Fruit fly (Drosophila melanogaster) whole organism, adult: ENCODE results near the gene CG9547.

Experiments used
- CG14711 ChIP-seq: fragments of 200-800 bp; sonication (Bioruptor generic); optimal IDR thresholded peaks from 2 replicates; lab custom pipeline; 2018; ENCODE audit warnings: missing biosample characterization, mild to moderate bottlenecking, missing genetic modification characterization, moderate library complexity
- CG1620 ChIP-seq: fragments of 200-800 bp; sonication (Bioruptor generic); optimal IDR thresholded peaks from 2 replicates; lab custom pipeline; 2016; ENCODE audit warnings: missing biosample characterization, missing genetic modification characterization
- CG33017 ChIP-seq: fragments of 200-800 bp; sonication (Bioruptor generic); optimal IDR thresholded peaks from 2 replicates; lab custom pipeline; 2018; ENCODE audit warnings: missing biosample characterization, mild to moderate bottlenecking, missing genetic modification characterization, moderate library complexity
- CG5204 ChIP-seq: fragments of 200-800 bp; sonication (Bioruptor generic); optimal IDR thresholded peaks from 2 replicates; lab custom pipeline; 2016; ENCODE audit warnings: missing biosample characterization, missing genetic modification characterization
- CG7045 ChIP-seq: fragments of 200-800 bp; sonication (Bioruptor generic); optimal IDR thresholded peaks from 2 replicates; lab custom pipeline; 2017; ENCODE audit warnings: missing biosample characterization, mild to moderate bottlenecking, missing genetic modification characterization
- Crg-1 ChIP-seq: fragments of 200-800 bp; sonication (Bioruptor generic); optimal IDR thresholded peaks from 2 replicates; lab custom pipeline; 2016; ENCODE audit warnings: missing biosample characterization, missing genetic modification characterization
- Mnt ChIP-seq: fragments of 200-800 bp; sonication (Bioruptor generic); optimal IDR thresholded peaks from 2 replicates; lab custom pipeline; 2016; ENCODE audit warnings: missing biosample characterization, mild to moderate bottlenecking, missing genetic modification characterization
- bab1 ChIP-seq: fragments of 200-800 bp; sonication (Bioruptor generic); optimal IDR thresholded peaks from 3 replicates; lab custom pipeline; 2019; ENCODE audit warnings: missing biosample characterization, mild to moderate bottlenecking, missing genetic modification characterization, moderate library complexity
- cic ChIP-seq: fragments of 200-800 bp; sonication (Bioruptor generic); optimal IDR thresholded peaks from 2 replicates; lab custom pipeline; 2017; ENCODE audit warnings: missing biosample characterization, mild to moderate bottlenecking, missing genetic modification characterization, moderate library complexity
- tj ChIP-seq: fragments of 200-800 bp; sonication (Bioruptor generic); optimal IDR thresholded peaks from 3 replicates; lab custom pipeline; 2017; ENCODE audit warnings: missing biosample characterization, mild to moderate bottlenecking, missing genetic modification characterization, moderate library complexity

dm6 chr2L:6470100-6470644 lies 24.2 kb downstream of the CG9547 start:
- no peak for TF ChIP-seq CG33017 (tag; lab: Kevin White, UChicago)
- no peak for TF ChIP-seq bab1
- TF ChIP-seq CG1620 (GFP tag; lab: Kevin White, UChicago) = no peak
- TF ChIP-seq Mnt (GFP tag; lab: Kevin White, UChicago) = no peak
- TF ChIP-seq tj (GFP tag; lab: Kevin White, UChicago) = no peak
- TF ChIP-seq cic = no peak
- no peak for TF ChIP-seq CG5204 (GFP tag; lab: Kevin White, UChicago)
- TF ChIP-seq CG14711 (tag; lab: Kevin White, UChicago) = no peak
- no peak for TF ChIP-seq Crg-1 (GFP tag; lab: Kevin White, UChicago)
- TF ChIP-seq CG7045 = no peak
